Fruit fly (Drosophila melanogaster): ENCODE results near the gene firl.

dm6 chr2L:12029594-12030197, 36.9 kb downstream of the firl start:
- TF ChIP-seq CG8478 (optimal IDR thresholded peaks at IDR 0.05) (no peak), CTCF (optimal IDR thresholded peaks at IDR 0.05) (no peak)

Measured in S2 (cell line).